Fruit fly (Drosophila melanogaster): ENCODE measurements around the gene CG12259.

Gene CG12259

DNA sequence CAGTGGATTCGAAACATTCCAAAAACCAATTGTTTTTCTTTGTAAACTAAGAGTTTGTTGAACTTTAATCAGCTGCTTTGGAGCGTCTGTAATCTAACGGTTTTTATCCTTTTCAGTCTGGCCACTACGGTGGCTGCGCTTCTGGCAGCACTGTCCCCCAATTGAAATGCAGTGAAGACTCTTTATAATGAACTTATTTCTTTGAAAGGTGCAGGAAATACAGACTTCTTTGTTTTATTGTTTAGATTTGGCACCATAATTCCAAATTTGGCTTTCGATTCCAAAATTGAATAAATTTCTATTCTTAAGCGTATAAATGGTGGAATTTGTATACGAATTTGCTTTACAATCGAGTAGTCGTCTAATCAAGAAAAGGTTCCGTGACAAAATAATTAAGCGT is 7.3 kb upstream of the CG12259 start, which contains the start of gene nenya:
TSS of gene nenya (minus strand) at position 35 of the 400 bp plus-strand sequence.
- no peak for TF ChIP-seq noc (tag; optimal IDR thresholded peaks at IDR 0.05)

DNA sequence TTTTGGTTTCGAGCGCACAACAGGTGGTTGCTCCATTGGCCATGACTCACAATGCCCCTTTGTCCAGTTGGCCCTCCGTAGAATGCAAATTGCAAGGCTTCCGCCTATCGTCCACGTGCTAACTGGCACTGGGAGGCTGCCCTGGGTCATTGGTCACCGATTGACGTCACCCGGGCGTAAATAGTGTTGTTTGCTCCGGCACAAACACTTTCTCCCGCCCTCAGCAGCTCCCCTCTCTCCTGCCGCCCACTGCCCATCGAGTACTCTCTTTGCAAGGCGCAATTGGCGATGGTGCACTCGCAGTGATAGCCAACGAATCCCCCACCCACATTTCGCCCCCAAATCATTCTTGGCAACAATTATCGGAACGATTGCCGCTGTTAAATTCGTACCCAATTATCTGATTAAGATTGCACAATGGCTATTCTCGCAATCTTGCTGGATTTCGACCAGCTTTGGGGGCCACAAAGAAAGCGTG is 5.9 kb upstream of the CG12259 start:
- TF ChIP-seq noc (tag; optimal IDR thresholded peaks at IDR 0.05) = no peak

DNA sequence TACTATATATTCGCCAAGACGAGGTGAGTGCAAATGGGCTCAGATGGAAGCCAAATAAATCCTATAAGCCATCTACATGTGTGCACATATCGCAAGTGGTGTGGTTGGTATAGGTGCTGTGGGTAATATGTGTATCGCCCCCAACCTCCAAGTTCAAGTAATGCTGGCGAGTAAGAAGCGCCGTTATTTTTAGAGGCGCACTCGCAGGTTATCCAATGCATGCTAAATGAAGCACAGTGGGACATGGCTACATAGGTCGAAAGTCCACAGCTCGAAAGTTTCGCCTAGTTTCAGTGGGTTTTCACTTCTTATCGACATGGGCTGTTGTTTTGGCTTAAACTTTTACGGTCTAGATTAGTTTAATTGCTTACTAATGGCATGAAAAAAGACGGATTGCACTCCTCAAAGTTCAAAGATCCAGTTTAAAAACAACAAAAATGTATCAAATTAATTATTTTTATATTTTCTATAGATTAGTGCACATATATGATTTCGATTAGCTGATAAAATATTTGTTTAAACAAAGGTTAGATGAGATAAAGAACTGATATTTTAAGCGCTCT is 5.2 kb upstream of the CG12259 start:
- TF ChIP-seq noc (tag; optimal IDR thresholded peaks at IDR 0.05) = no peak

DNA sequence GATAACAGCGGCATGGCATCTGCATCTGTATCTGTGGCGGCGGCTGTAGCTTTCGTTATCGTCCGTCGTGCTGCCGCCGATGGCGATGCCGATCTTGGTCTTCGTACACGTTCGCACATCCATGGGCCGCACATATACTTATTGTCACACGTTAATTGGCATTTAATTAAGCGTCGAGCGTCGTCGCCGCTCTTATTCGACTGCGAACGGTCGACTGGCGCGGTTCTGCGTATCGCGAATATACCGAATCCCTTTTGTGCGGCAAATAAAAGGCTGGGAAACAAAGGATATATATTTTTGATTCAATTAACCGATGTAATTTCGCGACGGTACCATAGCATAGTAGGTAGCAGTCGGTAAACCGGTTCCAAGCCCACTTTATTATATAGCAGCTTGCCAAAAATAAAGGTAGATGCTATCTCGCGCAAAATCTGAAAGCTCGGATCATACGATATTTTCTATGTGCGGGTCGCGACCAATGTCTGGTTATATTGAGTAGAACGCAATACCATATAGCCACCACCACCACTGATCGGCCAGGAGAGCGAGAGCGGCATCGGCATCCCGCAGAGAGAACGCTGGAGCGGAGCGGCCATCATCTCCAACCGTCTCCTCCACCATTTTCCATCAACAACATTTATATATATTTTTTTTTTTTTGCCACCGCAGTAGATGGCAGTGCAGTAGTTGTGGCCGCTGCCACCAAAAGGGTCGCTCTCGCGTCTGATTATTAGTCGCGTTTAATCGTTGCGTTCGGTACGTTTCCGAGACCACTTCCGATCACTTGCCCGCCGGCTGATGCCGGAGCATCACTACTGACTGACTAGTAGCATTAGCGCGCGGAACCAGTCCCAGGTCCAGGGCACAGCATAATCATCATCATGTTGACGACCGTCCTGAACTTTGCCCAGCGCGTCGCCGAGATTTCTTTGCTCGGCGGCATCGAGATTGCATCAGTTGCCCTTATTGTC is 4.4 kb upstream of the CG12259 start, which contains the start of gene mino:
TSS of gene mino (plus strand) at position 192 of the 971 bp plus-strand sequence.
- TF ChIP-seq noc (tag; optimal IDR thresholded peaks at IDR 0.05) = peak; percentile 69

- TF ChIP-seq noc (tag; optimal IDR thresholded peaks at IDR 0.05) = peak; percentile 44
These were observed 1.8 kb upstream of the CG12259 start, which contains the start of gene RpL4 for dm6 chr3R:27922673-27923175. RpL4 (plus strand) TSS chr3R:27922821.

- TF ChIP-seq noc (tag; optimal IDR thresholded peaks at IDR 0.05) = no peak
These were observed 1.2 kb upstream of the CG12259 start, which contains the start of gene BCAS2 for dm6 chr3R:27921982-27922672. BCAS2 (minus strand) TSS chr3R:27922356.

dm6 chr3R:27919385-27919789 is 1.5 kb downstream of the CG12259 start, which contains the start of gene Boh1:
Boh1 (minus strand) TSS chr3R:27919460.
- peak; percentile 38 for TF ChIP-seq noc (tag; optimal IDR thresholded peaks at IDR 0.05)

DNA sequence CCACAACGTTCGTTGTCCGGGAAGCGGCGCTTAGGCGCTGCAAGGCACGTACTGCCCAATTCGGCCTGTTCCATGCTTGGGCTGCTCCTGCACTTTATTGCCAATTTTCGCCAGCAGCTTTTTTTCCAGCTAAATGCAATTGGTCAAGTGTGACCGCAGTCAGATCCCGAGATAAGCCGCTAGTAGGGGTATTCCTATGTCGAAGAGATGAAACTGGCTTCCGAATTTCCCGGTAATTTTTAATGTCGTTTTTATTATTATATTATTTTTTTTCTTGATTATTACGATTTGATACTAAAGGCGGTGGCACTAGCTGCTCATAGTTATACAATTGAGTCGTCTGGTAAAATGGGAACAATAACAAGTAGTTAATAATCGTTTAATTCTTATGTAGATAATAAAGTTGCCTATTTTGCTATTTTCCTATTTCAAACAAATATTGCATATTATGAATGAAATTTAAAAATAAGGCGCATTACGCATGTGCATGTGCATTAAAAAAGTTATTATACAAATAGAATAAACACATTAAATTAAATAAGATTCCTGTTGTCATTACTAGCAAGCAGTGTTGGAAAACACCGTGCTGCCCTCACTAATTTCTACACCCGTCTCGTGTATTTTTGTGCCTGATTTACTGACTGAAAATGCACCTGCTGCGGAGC is 4.4 kb downstream of the CG12259 start, which contains the start of the genes CG5003 and mRpS22:
TSS of gene CG5003 (minus strand) at position 162 of the 665 bp plus-strand sequence.
TSS of gene mRpS22 (plus strand) at position 554 of the 665 bp plus-strand sequence.
- peak; percentile 58 for TF ChIP-seq noc (tag; optimal IDR thresholded peaks at IDR 0.05)

- no peak for TF ChIP-seq noc (tag; optimal IDR thresholded peaks at IDR 0.05)
These were observed 8.7 kb downstream of the CG12259 start, which contains the start of gene mil for dm6 chr3R:27912147-27912546. mil (plus strand) TSS chr3R:27912447.

DNA sequence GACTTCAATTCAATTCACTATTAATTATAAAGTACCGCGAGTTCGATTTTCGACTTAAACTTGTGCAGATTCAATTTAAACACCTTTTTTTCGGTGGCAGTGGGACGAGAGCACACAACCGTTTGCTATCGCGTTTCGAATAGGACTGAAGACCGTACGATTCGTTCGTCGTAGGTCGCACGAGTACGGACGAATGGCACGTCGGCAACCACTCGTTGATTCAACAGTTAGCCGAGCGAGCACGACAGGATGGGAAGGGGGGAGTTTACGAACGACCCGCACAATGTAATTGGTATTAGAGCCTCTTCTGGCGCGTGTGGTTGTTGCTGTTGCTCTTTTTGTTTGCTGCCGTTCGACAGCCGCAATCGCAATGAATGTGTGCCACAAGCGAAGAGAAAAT is 15.2 kb downstream of the CG12259 start, which contains the start of gene CG34353:
TSS of gene CG34353 (minus strand) at position 149 of the 400 bp plus-strand sequence.
- TF ChIP-seq noc (tag; optimal IDR thresholded peaks at IDR 0.05) = no peak

dm6 chr3R:27888110-27888509 is 32.8 kb downstream of the CG12259 start:
- TF ChIP-seq noc (tag; optimal IDR thresholded peaks at IDR 0.05) = no peak

DNA sequence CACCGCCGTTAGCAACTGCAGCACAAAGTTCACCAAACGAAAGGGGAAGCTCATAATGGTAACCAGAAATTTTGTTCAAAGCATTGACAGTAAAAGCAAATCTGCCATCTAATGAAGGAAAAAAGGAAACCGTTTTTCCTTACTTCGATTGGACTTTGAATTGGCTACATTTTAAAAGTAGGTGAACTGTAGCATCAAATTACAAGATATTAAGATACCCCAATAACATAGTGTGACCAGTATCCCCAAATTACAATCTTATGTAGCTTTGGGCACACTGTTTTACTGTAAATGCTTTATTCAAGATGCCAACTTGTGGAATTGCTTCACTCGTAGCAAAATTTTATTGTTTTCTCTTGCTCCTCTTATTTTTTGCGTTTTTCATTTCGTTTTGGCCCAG is 48.6 kb downstream of the CG12259 start, which contains the start of gene CG12426:
TSS of gene CG12426 (minus strand) at position 101 of the 400 bp plus-strand sequence.
- no peak for TF ChIP-seq noc (tag; optimal IDR thresholded peaks at IDR 0.05)

Data from whole organism, larva.